Worm (Caenorhabditis elegans): ENCODE results near the gene cyn-8.
A peak's percentile ranks its signal among the peaks of the same experiment; 100 is the strongest.

The cyn-8 gene

ce11 chrX:8918792-8919191 is 7.7 kb downstream of the cyn-8 start:
- no peak for TF ChIP-seq tbx-37 (GFP tag; conservative IDR thresholded peaks at IDR 0.05)
- no peak for TF ChIP-seq ets-7 (tag; optimal IDR thresholded peaks at IDR 0.05)
- no peak for TF ChIP-seq scrt-1 (GFP tag; IDR thresholded peaks at IDR 0.05)
- no peak for TF ChIP-seq tra-4 (tag; optimal IDR thresholded peaks at IDR 0.05)
- no peak for TF ChIP-seq pes-1 (GFP tag; IDR thresholded peaks at IDR 0.05)
- TF ChIP-seq F13C5.2 (tag; optimal IDR thresholded peaks at IDR 0.05) = no peak

DNA sequence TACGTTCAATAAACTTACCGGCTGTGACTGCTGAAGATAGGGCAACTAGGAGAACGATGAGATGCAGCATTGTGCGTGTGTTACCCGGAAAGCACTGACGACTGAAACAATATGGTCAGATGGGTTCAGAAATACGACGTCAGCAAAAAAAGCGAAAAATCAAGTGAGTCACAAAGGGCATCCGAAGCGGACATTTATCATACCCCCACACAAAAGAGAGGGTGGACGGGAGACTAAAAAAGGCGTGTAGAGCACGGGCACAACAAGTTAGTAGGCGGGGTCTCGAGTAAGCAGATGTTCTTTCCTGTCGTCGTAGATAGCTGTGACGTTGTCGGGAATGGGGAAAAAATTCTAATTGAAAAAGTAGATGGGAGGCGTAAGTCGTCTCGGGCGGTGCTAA is 8.2 kb downstream of the cyn-8 start, which contains the start of gene nlp-14:
TSS of gene nlp-14 (minus strand) at position 101 of the 400 bp plus-strand sequence.
- no peak for TF ChIP-seq hmbx-1 (tag; optimal IDR thresholded peaks at IDR 0.05)
- TF ChIP-seq ets-7 (tag; optimal IDR thresholded peaks at IDR 0.05) = no peak

DNA sequence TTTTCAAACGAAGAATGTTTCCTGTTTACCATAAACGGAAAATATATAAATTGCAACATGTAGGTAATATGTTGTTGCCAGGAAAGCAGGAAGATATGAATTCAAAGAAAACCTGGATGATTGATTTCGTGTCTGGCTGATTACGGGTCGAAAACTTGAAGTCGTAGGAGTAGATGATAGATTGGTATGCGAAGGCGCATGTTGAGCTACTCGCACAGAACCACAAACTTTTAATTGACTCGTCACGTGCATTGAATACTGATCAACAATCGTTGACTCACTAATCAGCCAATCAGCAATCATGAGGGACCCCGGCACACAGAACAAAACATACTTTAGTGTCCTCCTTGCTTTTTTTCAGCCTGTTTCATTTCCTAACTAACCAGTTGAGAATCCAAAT is 10.1 kb downstream of the cyn-8 start:
- TF ChIP-seq tbx-11 (GFP tag; IDR thresholded peaks at IDR 0.05) (no peak), tra-4 (tag; optimal IDR thresholded peaks at IDR 0.05) (no peak), ceh-13 (GFP tag; optimal IDR thresholded peaks at IDR 0.05) (no peak), tbx-37 (GFP tag; conservative IDR thresholded peaks at IDR 0.05) (no peak), B0310.2 (tag; optimal IDR thresholded peaks at IDR 0.05) (no peak), hmbx-1 (tag; optimal IDR thresholded peaks at IDR 0.05) (no peak), ama-1 (optimal IDR thresholded peaks at IDR 0.05) (no peak), F13C5.2 (tag; optimal IDR thresholded peaks at IDR 0.05) (no peak)

ce11 chrX:8925443-8925842 is 14.3 kb downstream of the cyn-8 start:
- no peak for TF ChIP-seq ceh-13 (GFP tag; optimal IDR thresholded peaks at IDR 0.05)
- peak; percentile 30 for TF ChIP-seq F13C5.2 (tag; optimal IDR thresholded peaks at IDR 0.05)
- peak; percentile 51; the same call in 1 of the 2 replicates for TF ChIP-seq tbx-11 (GFP tag; IDR thresholded peaks at IDR 0.05)
- peak; percentile 58 for TF ChIP-seq flt-1 (GFP tag; IDR thresholded peaks at IDR 0.05)
- TF ChIP-seq pes-1 (GFP tag; IDR thresholded peaks at IDR 0.05) = peak; percentile 79
- TF ChIP-seq hnd-1 (tag; optimal IDR thresholded peaks at IDR 0.05) = peak; percentile 4
- peak; percentile 18 for TF ChIP-seq hmbx-1 (tag; optimal IDR thresholded peaks at IDR 0.05)
- TF ChIP-seq scrt-1 (GFP tag; IDR thresholded peaks at IDR 0.05) = no peak; the same call in 1 of the 2 replicates
- TF ChIP-seq tbx-37 (GFP tag; conservative IDR thresholded peaks at IDR 0.05) = peak; percentile 65
- peak; percentile 35 for TF ChIP-seq B0310.2 (tag; optimal IDR thresholded peaks at IDR 0.05)

DNA sequence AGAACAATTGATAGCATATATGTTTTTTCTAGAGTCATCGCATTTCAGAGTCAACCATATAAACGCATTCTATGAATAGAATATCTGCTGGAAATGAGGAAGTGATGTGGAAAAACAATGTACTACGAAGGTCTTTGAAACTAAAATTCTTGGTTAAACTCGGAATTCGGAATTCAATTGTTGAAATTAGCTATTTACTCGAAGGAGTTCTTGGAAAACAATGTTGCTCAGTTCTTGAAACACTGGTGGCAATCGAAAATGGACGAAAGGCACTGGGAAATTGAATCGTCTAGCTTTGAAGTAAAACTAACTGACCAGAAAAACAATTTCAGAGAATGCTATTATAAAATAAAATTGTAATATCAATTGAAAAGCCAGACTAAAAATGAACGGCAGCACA is 15.2 kb downstream of the cyn-8 start:
- no peak for TF ChIP-seq B0310.2 (tag; optimal IDR thresholded peaks at IDR 0.05)
- TF ChIP-seq hnd-1 (tag; optimal IDR thresholded peaks at IDR 0.05) = no peak
- TF ChIP-seq ceh-13 (GFP tag; optimal IDR thresholded peaks at IDR 0.05) = no peak
- TF ChIP-seq flt-1 (GFP tag; IDR thresholded peaks at IDR 0.05) = no peak
- TF ChIP-seq hmg-4 (GFP tag; optimal IDR thresholded peaks at IDR 0.05) = no peak
- TF ChIP-seq ama-1 (optimal IDR thresholded peaks at IDR 0.05) = no peak
- no peak for TF ChIP-seq ets-7 (tag; optimal IDR thresholded peaks at IDR 0.05)

- TF ChIP-seq tbx-11 (GFP tag; IDR thresholded peaks at IDR 0.05) (no peak), B0310.2 (tag; optimal IDR thresholded peaks at IDR 0.05) (no peak), sea-1 (GFP tag; conservative IDR thresholded peaks at IDR 0.05) (no peak), scrt-1 (GFP tag; IDR thresholded peaks at IDR 0.05) (no peak), ama-1 (optimal IDR thresholded peaks at IDR 0.05) (no peak), aly-1 (tag; optimal IDR thresholded peaks at IDR 0.05) (no peak), hmg-4 (GFP tag; optimal IDR thresholded peaks at IDR 0.05) (no peak), tra-4 (tag; optimal IDR thresholded peaks at IDR 0.05) (no peak), hnd-1 (tag; optimal IDR thresholded peaks at IDR 0.05) (no peak), flt-1 (GFP tag; IDR thresholded peaks at IDR 0.05) (no peak), tbx-37 (GFP tag; conservative IDR thresholded peaks at IDR 0.05) (no peak), ceh-13 (GFP tag; optimal IDR thresholded peaks at IDR 0.05) (no peak), ets-7 (tag; optimal IDR thresholded peaks at IDR 0.05) (no peak), pes-1 (GFP tag; IDR thresholded peaks at IDR 0.05) (no peak), F13C5.2 (tag; optimal IDR thresholded peaks at IDR 0.05) (no peak), hmbx-1 (tag; optimal IDR thresholded peaks at IDR 0.05) (no peak), ceh-36 (tag; optimal IDR thresholded peaks at IDR 0.05) (no peak)
These were observed 15.8 kb downstream of the cyn-8 start for ce11 chrX:8926865-8927264.

DNA sequence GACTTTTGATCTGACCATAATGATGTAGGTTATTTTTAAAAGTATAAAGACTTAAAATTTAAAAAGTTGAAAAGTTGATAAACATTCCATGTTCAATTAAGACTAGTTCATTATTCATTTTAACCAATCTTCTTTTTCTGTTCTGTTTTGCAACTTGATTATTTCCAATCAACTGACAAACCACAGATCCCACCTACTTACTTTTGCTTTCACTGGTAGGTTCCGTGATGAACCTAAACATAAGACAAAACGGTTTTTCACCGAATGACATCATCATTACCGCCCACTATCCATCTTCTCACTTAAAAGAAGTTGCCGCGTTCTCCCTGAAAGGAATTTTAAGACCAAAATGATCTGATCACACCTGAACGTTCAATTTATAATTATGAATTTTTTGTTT is 18.6 kb downstream of the cyn-8 start:
- TF ChIP-seq tbx-37 (GFP tag; conservative IDR thresholded peaks at IDR 0.05) (no peak), tbx-11 (GFP tag; IDR thresholded peaks at IDR 0.05) (no peak), ets-7 (tag; optimal IDR thresholded peaks at IDR 0.05) (no peak), hmg-4 (GFP tag; optimal IDR thresholded peaks at IDR 0.05) (no peak), hnd-1 (tag; optimal IDR thresholded peaks at IDR 0.05) (no peak), F13C5.2 (tag; optimal IDR thresholded peaks at IDR 0.05) (no peak)

DNA sequence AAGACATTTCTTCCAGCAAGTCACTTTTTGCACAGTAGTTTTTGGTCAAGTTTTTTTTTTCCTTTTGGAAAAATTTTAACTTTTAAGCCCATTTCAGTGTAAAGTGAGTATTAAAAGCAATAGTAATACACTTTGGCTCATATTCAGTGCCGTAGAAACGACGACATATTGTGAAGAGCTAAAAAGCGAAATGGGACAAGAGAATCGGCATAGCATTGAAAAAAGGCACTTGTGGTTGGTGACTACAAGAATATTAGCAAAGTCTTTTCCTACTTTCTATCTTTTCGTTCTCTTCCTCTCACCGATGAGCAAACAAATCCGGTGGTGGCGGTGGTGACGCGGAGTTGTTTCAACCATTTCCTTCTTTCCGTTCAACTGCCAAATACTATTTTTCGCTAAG is 19.8 kb downstream of the cyn-8 start, which contains the start of gene acs-22:
TSS of gene acs-22 (plus strand) at position 301 of the 400 bp plus-strand sequence.
- no peak for TF ChIP-seq tbx-11 (GFP tag; IDR thresholded peaks at IDR 0.05)
- no peak for TF ChIP-seq sea-1 (GFP tag; conservative IDR thresholded peaks at IDR 0.05)
- no peak for TF ChIP-seq hmbx-1 (tag; optimal IDR thresholded peaks at IDR 0.05)
- no peak for TF ChIP-seq ceh-13 (GFP tag; optimal IDR thresholded peaks at IDR 0.05)
- TF ChIP-seq B0310.2 (tag; optimal IDR thresholded peaks at IDR 0.05) = no peak
- TF ChIP-seq ama-1 (optimal IDR thresholded peaks at IDR 0.05) = no peak
- TF ChIP-seq hmg-4 (GFP tag; optimal IDR thresholded peaks at IDR 0.05) = no peak
- no peak for TF ChIP-seq ceh-36 (tag; optimal IDR thresholded peaks at IDR 0.05)
- no peak for TF ChIP-seq ets-7 (tag; optimal IDR thresholded peaks at IDR 0.05)
- TF ChIP-seq pes-1 (GFP tag; IDR thresholded peaks at IDR 0.05) = no peak
- TF ChIP-seq scrt-1 (GFP tag; IDR thresholded peaks at IDR 0.05) = no peak

- TF ChIP-seq flt-1 (GFP tag; IDR thresholded peaks at IDR 0.05) = no peak
- no peak for TF ChIP-seq hmbx-1 (tag; optimal IDR thresholded peaks at IDR 0.05)
- no peak for TF ChIP-seq ets-7 (tag; optimal IDR thresholded peaks at IDR 0.05)
- TF ChIP-seq scrt-1 (GFP tag; IDR thresholded peaks at IDR 0.05) = no peak
- TF ChIP-seq hnd-1 (tag; optimal IDR thresholded peaks at IDR 0.05) = no peak
- TF ChIP-seq tbx-11 (GFP tag; IDR thresholded peaks at IDR 0.05) = no peak
- no peak for TF ChIP-seq ceh-36 (tag; optimal IDR thresholded peaks at IDR 0.05)
- TF ChIP-seq tra-4 (tag; optimal IDR thresholded peaks at IDR 0.05) = no peak
- no peak for TF ChIP-seq sea-1 (GFP tag; conservative IDR thresholded peaks at IDR 0.05)
These were observed 20.6 kb downstream of the cyn-8 start for ce11 chrX:8931647-8932046.
